Fruit fly (Drosophila melanogaster) whole organism, embryonic: ENCODE results near the gene CG6693.

Source experiments
- Asciz ChIP-seq: fragments of 200-800 bp; sonication (Bioruptor generic); optimal IDR thresholded peaks from 2 replicates; lab custom pipeline; 2017; ENCODE audit warnings: missing biosample characterization, mild to moderate bottlenecking, missing genetic modification characterization, missing genetic modification reagents
- B-H1 ChIP-seq: fragments of 200-800 bp; sonication (Bioruptor generic); IDR thresholded peaks from 3 replicates; pipeline ENCODE4 v1.3.6; 2022; ENCODE audit warnings: missing biosample characterization, missing genetic modification characterization
- BEAF-32 ChIP-seq: fragments of 200-800 bp; sonication (Bioruptor generic); optimal IDR thresholded peaks from 3 replicates; lab custom pipeline; 2017; ENCODE audit warnings: missing biosample characterization, missing genetic modification characterization, mild to moderate bottlenecking, moderate library complexity, missing genetic modification reagents
- CG10321 ChIP-seq: fragments of 200-800 bp; sonication (Bioruptor generic); IDR thresholded peaks from 2 replicates; pipeline ENCODE4 v1.3.6; 2022; ENCODE audit warnings: missing biosample characterization, missing genetic modification characterization
- CG12071 ChIP-seq: fragments of 200-800 bp; sonication (Bioruptor generic); optimal IDR thresholded peaks from 3 replicates; lab custom pipeline; 2018; ENCODE audit warnings: missing biosample characterization, mild to moderate bottlenecking, missing genetic modification characterization
- CG14710 ChIP-seq: fragments of 200-800 bp; sonication (Bioruptor generic); optimal IDR thresholded peaks from 3 replicates; lab custom pipeline; 2019; ENCODE audit warnings: missing biosample characterization, mild to moderate bottlenecking, missing genetic modification characterization, moderate library complexity
- CG15479 ChIP-seq: fragments of 200-800 bp; sonication (Bioruptor generic); optimal IDR thresholded peaks from 3 replicates; lab custom pipeline; 2019; ENCODE audit warnings: missing biosample characterization, mild to moderate bottlenecking, missing genetic modification characterization, moderate library complexity
- CG18011 ChIP-seq: fragments of 200-800 bp; sonication (Bioruptor generic); optimal IDR thresholded peaks from 2 replicates; lab custom pipeline; 2017; ENCODE audit warnings: missing biosample characterization, missing genetic modification characterization, mild to moderate bottlenecking, moderate library complexity, missing genotype
- CG18262 ChIP-seq: fragments of 200-800 bp; optimal IDR thresholded peaks from 3 replicates; lab custom pipeline; 2019; ENCODE audit warnings: missing biosample characterization, mild to moderate bottlenecking, missing genetic modification characterization, moderate library complexity
- CG18764 ChIP-seq: fragments of 200-800 bp; sonication (Bioruptor generic); optimal IDR thresholded peaks from 3 replicates; lab custom pipeline; 2016; ENCODE audit warnings: missing biosample characterization, missing genetic modification characterization
- CG32767 ChIP-seq: fragments of 200-800 bp; sonication (Bioruptor generic); IDR thresholded peaks from 2 replicates; pipeline ENCODE4 v1.3.6; 2022; ENCODE audit warnings: missing biosample characterization, missing genetic modification characterization
- CG32772 ChIP-seq: fragments of 200-800 bp; sonication (Bioruptor generic); IDR thresholded peaks from 2 replicates; pipeline ENCODE4 v1.3.6; 2022; ENCODE audit warnings: missing biosample characterization, missing genetic modification characterization
- CG3407 ChIP-seq: fragments of 200-800 bp; sonication (Bioruptor generic); optimal IDR thresholded peaks from 2 replicates; lab custom pipeline; 2018; ENCODE audit warnings: missing biosample characterization, mild to moderate bottlenecking, missing genetic modification characterization
- CG34224 ChIP-seq: fragments of 200-800 bp; sonication (Bioruptor generic); IDR thresholded peaks from 3 replicates; pipeline ENCODE4 v1.3.6; 2022; ENCODE audit warnings: missing biosample characterization, missing genetic modification characterization; ENCODE audit not compliant: partially characterized antibody
- CG34376 ChIP-seq: fragments of 200-800 bp; sonication (Bioruptor generic); optimal IDR thresholded peaks from 2 replicates; lab custom pipeline; 2018; ENCODE audit warnings: missing biosample characterization, mild to moderate bottlenecking, missing genetic modification characterization
- CG43689 ChIP-seq: fragments of 200-800 bp; sonication (Bioruptor generic); IDR thresholded peaks from 2 replicates; pipeline ENCODE4 v1.3.6; 2022; ENCODE audit warnings: missing biosample characterization, missing genetic modification characterization
- CG4820 ChIP-seq: fragments of 200-800 bp; sonication (Bioruptor generic); optimal IDR thresholded peaks from 3 replicates; lab custom pipeline; 2016; ENCODE audit warnings: missing biosample characterization, missing genetic modification characterization
- CG6254 ChIP-seq: fragments of 200-800 bp; sonication (Bioruptor generic); optimal IDR thresholded peaks from 3 replicates; lab custom pipeline; 2017; ENCODE audit warnings: mild to moderate bottlenecking, missing biosample characterization, missing genetic modification reagents, missing genetic modification characterization
- CG6765 ChIP-seq: fragments of 200-800 bp; sonication (Bioruptor generic); optimal IDR thresholded peaks from 3 replicates; lab custom pipeline; 2017; ENCODE audit warnings: missing biosample characterization, mild to moderate bottlenecking, missing genetic modification characterization
- CG7357 ChIP-seq: fragments of 200-800 bp; sonication (Bioruptor generic); IDR thresholded peaks from 3 replicates; pipeline ENCODE4 v1.3.6; 2022; ENCODE audit warnings: missing biosample characterization, missing genetic modification characterization
- CG7745 ChIP-seq: fragments of 200-800 bp; sonication (Bioruptor generic); optimal IDR thresholded peaks from 2 replicates; lab custom pipeline; 2018; ENCODE audit warnings: missing biosample characterization, mild to moderate bottlenecking, missing genetic modification characterization, moderate library complexity
- CG7928 ChIP-seq: fragments of 200-800 bp; sonication (Bioruptor generic); optimal IDR thresholded peaks from 2 replicates; lab custom pipeline; 2017; ENCODE audit warnings: missing biosample characterization, mild to moderate bottlenecking, missing genetic modification characterization
- D ChIP-seq, 2 experiments: fragments of 200-800 bp in 1 of 2; fragments of >200 bp in 1 of 2; sonication (Bioruptor generic) in 1 of 2; optimal IDR thresholded peaks; 2 replicates in 1 of 2; 3 replicates in 1 of 2; lab custom pipeline; 2017; ENCODE audit warnings: mild to moderate bottlenecking in 1 of 2, missing biosample characterization in 1 of 2, missing genetic modification characterization in 1 of 2, missing genetic modification reagents in 1 of 2
- Dp ChIP-seq: fragments of 200-800 bp; sonication (Bioruptor generic); optimal IDR thresholded peaks from 2 replicates; lab custom pipeline; 2018; ENCODE audit warnings: missing biosample characterization, mild to moderate bottlenecking, missing genetic modification characterization, moderate library complexity
- ERR ChIP-seq: fragments of 200-800 bp; sonication (Bioruptor generic); optimal IDR thresholded peaks from 2 replicates; lab custom pipeline; 2016; ENCODE audit warnings: missing biosample characterization, missing genetic modification characterization
- Hsf ChIP-seq: fragments of 200-800 bp; sonication (Bioruptor generic); optimal IDR thresholded peaks from 3 replicates; lab custom pipeline; 2016; ENCODE audit warnings: missing biosample characterization, missing genetic modification characterization
- Myb ChIP-seq: fragments of 200-800 bp; sonication (Bioruptor generic); optimal IDR thresholded peaks from 2 replicates; lab custom pipeline; 2016; ENCODE audit warnings: missing biosample characterization, missing genetic modification characterization
- Neu2 ChIP-seq: fragments of 200-800 bp; sonication (Bioruptor generic); optimal IDR thresholded peaks from 3 replicates; lab custom pipeline; 2016; ENCODE audit warnings: missing biosample characterization, missing genetic modification characterization, borderline replicate concordance
- Rfx ChIP-seq: fragments of 200-800 bp; sonication (Bioruptor generic); IDR thresholded peaks from 2 replicates; pipeline ENCODE4 v1.3.6; 2022; ENCODE audit warnings: missing biosample characterization, missing genetic modification characterization
- Sox100B ChIP-seq: fragments of 200-800 bp; sonication (Bioruptor generic); optimal IDR thresholded peaks from 3 replicates; lab custom pipeline; 2018; ENCODE audit warnings: missing biosample characterization, mild to moderate bottlenecking, missing genetic modification characterization
- Ssrp ChIP-seq: fragments of 200-800 bp; sonication (Bioruptor generic); optimal IDR thresholded peaks from 2 replicates; lab custom pipeline; 2018; ENCODE audit warnings: missing biosample characterization, mild to moderate bottlenecking, missing genetic modification characterization, moderate library complexity
- al ChIP-seq: fragments of 200-800 bp; sonication (Bioruptor generic); IDR thresholded peaks from 2 replicates; pipeline ENCODE4 v1.3.6; 2022; ENCODE audit warnings: missing biosample characterization, missing genetic modification characterization
- aop ChIP-seq: fragments of 200-800 bp; sonication (Bioruptor generic); IDR thresholded peaks from 2 replicates; pipeline ENCODE4 v1.3.6; 2022; ENCODE audit warnings: missing biosample characterization, missing genetic modification characterization
- bab2 ChIP-seq: fragments of 200-800 bp; sonication (Bioruptor generic); optimal IDR thresholded peaks from 2 replicates; lab custom pipeline; 2016; ENCODE audit warnings: missing biosample characterization, missing genetic modification characterization
- bowl ChIP-seq: fragments of 200-800 bp; sonication (Bioruptor generic); IDR thresholded peaks from 2 replicates; pipeline ENCODE4 v1.3.6; 2022; ENCODE audit warnings: missing biosample characterization, missing genetic modification characterization
- esg ChIP-seq: fragments of 200-800 bp; sonication (Bioruptor generic); conservative IDR thresholded peaks from 2 replicates; pipeline ENCODE4 v1.3.6; 2022; ENCODE audit warnings: missing biosample characterization, missing genetic modification characterization
- fd102C ChIP-seq: fragments of 200-800 bp; sonication (Bioruptor generic); optimal IDR thresholded peaks from 2 replicates; lab custom pipeline; 2018; ENCODE audit warnings: missing biosample characterization, mild to moderate bottlenecking, missing genetic modification characterization, moderate library complexity
- grau ChIP-seq: fragments of 200-800 bp; optimal IDR thresholded peaks from 3 replicates; lab custom pipeline; 2019; ENCODE audit warnings: missing biosample characterization, mild to moderate bottlenecking, missing genetic modification characterization, moderate library complexity
- kni ChIP-seq: fragments of 200-800 bp; sonication (Bioruptor generic); optimal IDR thresholded peaks from 3 replicates; lab custom pipeline; 2017; ENCODE audit warnings: mild to moderate bottlenecking, missing biosample characterization, missing genetic modification reagents, missing genetic modification characterization
- mld ChIP-seq: fragments of 200-800 bp; sonication (Bioruptor generic); IDR thresholded peaks from 3 replicates; pipeline ENCODE4 v1.3.6; 2022; ENCODE audit warnings: missing biosample characterization, missing genetic modification characterization; ENCODE audit not compliant: partially characterized antibody
- nerfin-2 ChIP-seq: fragments of 200-800 bp; sonication (Bioruptor generic); IDR thresholded peaks from 2 replicates; pipeline ENCODE4 v1.3.6; 2022; ENCODE audit warnings: missing biosample characterization, missing genetic modification characterization; ENCODE audit not compliant: partially characterized antibody
- repo ChIP-seq: fragments of 200-800 bp; sonication (Bioruptor generic); optimal IDR thresholded peaks from 2 replicates; lab custom pipeline; 2016; ENCODE audit warnings: missing biosample characterization, missing genetic modification characterization
- stc ChIP-seq: fragments of 200-800 bp; sonication (Bioruptor generic); IDR thresholded peaks from 2 replicates; pipeline ENCODE4 v1.3.6; 2022; ENCODE audit warnings: missing biosample characterization, missing genetic modification characterization
- stwl ChIP-seq: fragments of 200-800 bp; sonication (Bioruptor generic); optimal IDR thresholded peaks from 3 replicates; lab custom pipeline; 2018; ENCODE audit warnings: missing biosample characterization, mild to moderate bottlenecking, missing genetic modification characterization, moderate library complexity
- tna ChIP-seq: fragments of 200-800 bp; sonication (Bioruptor generic); IDR thresholded peaks from 2 replicates; pipeline ENCODE4 v1.3.6; 2022; ENCODE audit warnings: missing biosample characterization, missing genetic modification characterization; ENCODE audit not compliant: partially characterized antibody
- tup ChIP-seq: fragments of 200-800 bp; sonication (Bioruptor generic); optimal IDR thresholded peaks from 2 replicates; lab custom pipeline; 2016; ENCODE audit warnings: missing biosample characterization, mild to moderate bottlenecking, missing genetic modification characterization, moderate library complexity
- tx ChIP-seq: fragments of 200-800 bp; sonication (Bioruptor generic); optimal IDR thresholded peaks from 2 replicates; lab custom pipeline; 2016; ENCODE audit warnings: missing biosample characterization, missing genetic modification characterization
- unpg ChIP-seq: fragments of 200-800 bp; sonication (Bioruptor generic); optimal IDR thresholded peaks from 3 replicates; lab custom pipeline; 2018; ENCODE audit warnings: missing biosample characterization, mild to moderate bottlenecking, missing genetic modification characterization, moderate library complexity

Gene CG6693

dm6 chr3R:11196648-11197388 is 24.6 kb downstream of the CG6693 start (continued):
- peak; percentile 95 for TF ChIP-seq CG43689 (GFP tag; lab: Robert Waterston, UW)
- no peak for TF ChIP-seq Neu2
- TF ChIP-seq CG7928 (GFP tag; lab: Kevin White, UChicago): peak; percentile 80
- TF ChIP-seq al (GFP tag; lab: Robert Waterston, UW): peak; percentile 99
- peak; percentile 99 for TF ChIP-seq Asciz (GFP tag; lab: Kevin White, UChicago)
- TF ChIP-seq grau (tag; lab: Kevin White, UChicago): peak; percentile 95
- TF ChIP-seq unpg: peak; percentile 98
- TF ChIP-seq repo (GFP tag; lab: Kevin White, UChicago): peak; percentile 65
- TF ChIP-seq CG3407 (GFP tag; lab: Kevin White, UChicago): peak; percentile 96
- peak; percentile 98 for TF ChIP-seq B-H1 (GFP tag; lab: Robert Waterston, UW)
- TF ChIP-seq kni (GFP tag; lab: Kevin White, UChicago): peak; percentile 92
- TF ChIP-seq fd102C (GFP tag; lab: Kevin White, UChicago): no peak
- TF ChIP-seq tup (GFP tag; lab: Kevin White, UChicago): peak; percentile 69
- peak; percentile 18 for TF ChIP-seq CG15479 (GFP tag; lab: Kevin White, UChicago)
- peak; percentile 79 for TF ChIP-seq CG10321 (GFP tag; lab: Robert Waterston, UW)
- TF ChIP-seq CG34224 (GFP tag; lab: Robert Waterston, UW): no peak
- TF ChIP-seq CG7745 (tag; lab: Kevin White, UChicago): no peak
- TF ChIP-seq bab2 (GFP tag; lab: Kevin White, UChicago): peak; percentile 98
- TF ChIP-seq CG14710 (tag; lab: Kevin White, UChicago): peak; percentile 98
- peak; percentile 98 for TF ChIP-seq CG6765 (GFP tag; lab: Kevin White, UChicago)
- TF ChIP-seq Ssrp (tag; lab: Kevin White, UChicago): peak; percentile 100
- peak; percentile 69 for TF ChIP-seq Myb (GFP tag; lab: Kevin White, UChicago)
- no peak for TF ChIP-seq aop (GFP tag; lab: Robert Waterston, UW)
- no peak for TF ChIP-seq tna (GFP tag; lab: Robert Waterston, UW)
- TF ChIP-seq D (optimal IDR thresholded peaks at IDR 0.05; lab: Kevin White, UChicago): no peak
- peak; percentile 99 for TF ChIP-seq D (GFP tag; optimal IDR thresholded peaks at IDR 0.05; lab: Kevin White, UChicago)
- TF ChIP-seq ERR (GFP tag; lab: Kevin White, UChicago): peak; percentile 39
- peak; percentile 91 for TF ChIP-seq bowl (GFP tag; lab: Robert Waterston, UW)
- peak; percentile 91 for TF ChIP-seq CG12071 (GFP tag; lab: Kevin White, UChicago)
- peak; percentile 81 for TF ChIP-seq tx (GFP tag; lab: Kevin White, UChicago)
- TF ChIP-seq esg (GFP tag; lab: Robert Waterston, UW): peak; percentile 99
- TF ChIP-seq CG18011 (GFP tag; lab: Kevin White, UChicago): peak; percentile 90
- TF ChIP-seq CG18262: peak; percentile 96
- TF ChIP-seq CG18764 (GFP tag; lab: Kevin White, UChicago): peak; percentile 95
- TF ChIP-seq Sox100B (GFP tag; lab: Kevin White, UChicago): peak; percentile 100
- peak; percentile 97 for TF ChIP-seq Hsf
- peak; percentile 14 for TF ChIP-seq BEAF-32 (GFP tag; lab: Kevin White, UChicago)
- TF ChIP-seq CG7357 (GFP tag; lab: Robert Waterston, UW): peak; percentile 96
- TF ChIP-seq CG32767 (GFP tag; lab: Robert Waterston, UW): peak; percentile 99
- TF ChIP-seq Dp (GFP tag; lab: Kevin White, UChicago): peak; percentile 23
- peak; percentile 97 for TF ChIP-seq CG34376 (GFP tag; lab: Kevin White, UChicago)
- TF ChIP-seq stc (GFP tag; lab: Robert Waterston, UW): peak; percentile 98
- TF ChIP-seq nerfin-2 (GFP tag; lab: Robert Waterston, UW): no peak
- peak; percentile 97 for TF ChIP-seq CG4820 (GFP tag; lab: Kevin White, UChicago)
- no peak for TF ChIP-seq mld (GFP tag; lab: Robert Waterston, UW)
- TF ChIP-seq CG6254 (GFP tag; lab: Kevin White, UChicago): peak; percentile 94
- no peak for TF ChIP-seq stwl (tag; lab: Kevin White, UChicago)
- peak; percentile 98 for TF ChIP-seq Rfx (GFP tag; lab: Robert Waterston, UW)
- peak; percentile 98 for TF ChIP-seq CG32772 (GFP tag; lab: Robert Waterston, UW)
